Worm (Caenorhabditis elegans): Measurements from ENCODE around the gene abf-3.

- TF ChIP-seq jun-1 (tag; optimal IDR thresholded peaks at IDR 0.05): no peak
- no peak for TF ChIP-seq zip-11 (GFP tag; IDR thresholded peaks at IDR 0.05)
- no peak for TF ChIP-seq nhr-41 (GFP tag; IDR thresholded peaks at IDR 0.05)
- no peak for TF ChIP-seq pha-4 (GFP tag; IDR thresholded peaks at IDR 0.05)
- TF ChIP-seq pha-4 (tag; optimal IDR thresholded peaks at IDR 0.05): no peak
- TF ChIP-seq nhr-237 (tag; optimal IDR thresholded peaks at IDR 0.05): no peak
- TF ChIP-seq dmd-6 (GFP tag; IDR thresholded peaks at IDR 0.05): no peak
- no peak for TF ChIP-seq unc-39 (tag; optimal IDR thresholded peaks at IDR 0.05)
- no peak for TF ChIP-seq ceh-82 (tag; optimal IDR thresholded peaks at IDR 0.05)
- TF ChIP-seq ceh-32 (tag; optimal IDR thresholded peaks at IDR 0.05; ENCODE audit: poor library complexity): no peak
- TF ChIP-seq lin-13 (GFP tag; optimal IDR thresholded peaks at IDR 0.05): no peak
- no peak for TF ChIP-seq egl-27 (tag; optimal IDR thresholded peaks at IDR 0.05)
- TF ChIP-seq pqm-1 (tag; optimal IDR thresholded peaks at IDR 0.05): no peak
- TF ChIP-seq aly-2 (tag; optimal IDR thresholded peaks at IDR 0.05): no peak
- no peak for TF ChIP-seq unc-130 (GFP tag; optimal IDR thresholded peaks at IDR 0.05)
Observed at ce11 chrV:15862599-15862998, 45.0 kb upstream of the abf-3 start, which contains the start of gene srz-12.

All from whole organism, L4 larva.